Fruit fly (Drosophila melanogaster): ENCODE results near the gene CG44362.

CG44362 gene

dm6 chr3L:11406535-11407201 is 9.3 kb downstream of the CG44362 start:
- no peak for TF ChIP-seq Rel (GFP tag; optimal IDR thresholded peaks at IDR 0.05)
- TF ChIP-seq Rel (tag; optimal IDR thresholded peaks at IDR 0.05): peak; percentile 42
- peak; percentile 10 for TF ChIP-seq Vsx2 (GFP tag; optimal IDR thresholded peaks at IDR 0.05; ENCODE audit: partially characterized antibody)
- TF ChIP-seq h (GFP tag; optimal IDR thresholded peaks at IDR 0.05): no peak
- peak in 1 of 2 experiments; percentile 14 for TF ChIP-seq dl (GFP tag; optimal IDR thresholded peaks at IDR 0.05; ENCODE audit: insufficient read depth in 1 of 2, partially characterized antibody in 2 of 2)
- peak; percentile 13 for TF ChIP-seq Dif (GFP tag; optimal IDR thresholded peaks at IDR 0.05; ENCODE audit: partially characterized antibody)
- TF ChIP-seq foxo (GFP tag; optimal IDR thresholded peaks at IDR 0.05): no peak

dm6 chr3L:11407202-11407829 is 10.0 kb downstream of the CG44362 start:
- TF ChIP-seq tai (GFP tag; optimal IDR thresholded peaks at IDR 0.05): peak; percentile 21
- no peak for TF ChIP-seq CrebA (GFP tag; optimal IDR thresholded peaks at IDR 0.05; ENCODE audit: borderline replicate concordance)
- TF ChIP-seq foxo (GFP tag; optimal IDR thresholded peaks at IDR 0.05): peak in 1 of 2 experiments; percentile 50
- no peak for TF ChIP-seq brk (GFP tag; optimal IDR thresholded peaks at IDR 0.05)
- TF ChIP-seq h (GFP tag; optimal IDR thresholded peaks at IDR 0.05): peak; percentile 42
- TF ChIP-seq rgr (GFP tag; optimal IDR thresholded peaks at IDR 0.05): peak; percentile 5
- TF ChIP-seq psq (GFP tag; optimal IDR thresholded peaks at IDR 0.05): peak; percentile 32
- TF ChIP-seq CG32264 (GFP tag; optimal IDR thresholded peaks at IDR 0.05): no peak
- TF ChIP-seq Hr78 (GFP tag; optimal IDR thresholded peaks at IDR 0.05): no peak
- TF ChIP-seq GATAd (GFP tag; optimal IDR thresholded peaks at IDR 0.05): no peak
- TF ChIP-seq woc (GFP tag; optimal IDR thresholded peaks at IDR 0.05): peak; percentile 8
- peak; percentile 56 for TF ChIP-seq OdsH (GFP tag; optimal IDR thresholded peaks at IDR 0.05)
- TF ChIP-seq pan (optimal IDR thresholded peaks at IDR 0.05): no peak
- TF ChIP-seq HLH106 (tag; optimal IDR thresholded peaks at IDR 0.05): peak; percentile 36
- TF ChIP-seq Hr83 (GFP tag; optimal IDR thresholded peaks at IDR 0.05; ENCODE audit: poor library complexity, severe bottlenecking): no peak
- TF ChIP-seq Sp1 (GFP tag; optimal IDR thresholded peaks at IDR 0.05): peak; percentile 38
- peak; percentile 25 for TF ChIP-seq ey (GFP tag; optimal IDR thresholded peaks at IDR 0.05)

dm6 chr3L:11408282-11409047 is 11.1 kb downstream of the CG44362 start:
- TF ChIP-seq foxo (GFP tag; optimal IDR thresholded peaks at IDR 0.05) (peak in 1 of 2 experiments; percentile 9), usp (GFP tag; optimal IDR thresholded peaks at IDR 0.05) (no peak), br (GFP tag; optimal IDR thresholded peaks at IDR 0.05) (no peak), h (GFP tag; optimal IDR thresholded peaks at IDR 0.05) (peak; percentile 8), N (GFP tag; optimal IDR thresholded peaks at IDR 0.05) (no peak)

- TF ChIP-seq pan (optimal IDR thresholded peaks at IDR 0.05): no peak
- no peak for TF ChIP-seq Dfd (GFP tag; optimal IDR thresholded peaks at IDR 0.05)
- TF ChIP-seq sage (GFP tag; optimal IDR thresholded peaks at IDR 0.05): no peak
- no peak for TF ChIP-seq lola (GFP tag; optimal IDR thresholded peaks at IDR 0.05)
- TF ChIP-seq h (GFP tag; optimal IDR thresholded peaks at IDR 0.05): no peak
- no peak for TF ChIP-seq ey (GFP tag; optimal IDR thresholded peaks at IDR 0.05)
- TF ChIP-seq Hnf4 (GFP tag; optimal IDR thresholded peaks at IDR 0.05): no peak
- no peak for TF ChIP-seq dsf (GFP tag; optimal IDR thresholded peaks at IDR 0.05; ENCODE audit: borderline replicate concordance)
- no peak for TF ChIP-seq CrebA (GFP tag; optimal IDR thresholded peaks at IDR 0.05; ENCODE audit: borderline replicate concordance)
- TF ChIP-seq br (GFP tag; optimal IDR thresholded peaks at IDR 0.05): no peak
- no peak for TF ChIP-seq CG32264 (GFP tag; optimal IDR thresholded peaks at IDR 0.05)
- TF ChIP-seq Hr83 (GFP tag; optimal IDR thresholded peaks at IDR 0.05; ENCODE audit: poor library complexity, severe bottlenecking): no peak
- no peak for TF ChIP-seq woc (GFP tag; optimal IDR thresholded peaks at IDR 0.05)
- TF ChIP-seq jim (GFP tag; optimal IDR thresholded peaks at IDR 0.05): no peak
- TF ChIP-seq dmrt93B (GFP tag; optimal IDR thresholded peaks at IDR 0.05): no peak
These were observed 13.2 kb downstream of the CG44362 start for dm6 chr3L:11410505-11410904.

All from whole organism, wandering third instar larva.